Worm (Caenorhabditis elegans) whole organism, young adult: ENCODE data around the gene T27F7.12.

Experiments used
- B0336.3 ChIP-seq: fragments of 200-800 bp; sonication (Bioruptor generic); IDR thresholded peaks from 2 replicates; pipeline ENCODE4 v1.3.6; 2022; ENCODE audit warnings: missing genetic modification characterization, missing compliant biosample characterization
- Y53F4B.3 ChIP-seq: fragments of 200-800 bp; sonication (Bioruptor generic); IDR thresholded peaks from 2 replicates; pipeline ENCODE4 v1.3.6; 2022; ENCODE audit warnings: missing genetic modification reagents, missing genetic modification characterization, missing compliant biosample characterization

DNA sequence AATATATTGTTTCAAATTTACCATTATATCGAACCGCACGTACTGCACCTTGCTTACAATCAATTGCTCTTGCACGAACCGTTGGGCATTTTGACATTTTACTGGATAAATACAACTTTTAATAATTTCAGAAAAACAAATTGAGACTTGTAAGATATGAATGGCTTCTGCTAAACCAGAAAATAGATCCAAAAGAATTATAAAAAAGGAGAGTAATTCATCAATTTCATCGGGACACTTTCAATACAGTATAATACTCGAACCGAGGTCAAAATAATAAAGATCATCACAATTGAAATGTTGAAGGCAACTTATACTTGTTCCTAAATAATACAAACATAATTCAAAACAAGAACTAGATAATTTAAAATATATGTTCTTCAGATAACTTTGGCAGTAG lies 41.7 kb downstream of the T27F7.12 start, which contains the start of gene wdr-83:
- TF ChIP-seq B0336.3 (GFP tag; lab: Robert Waterston, UW) (no peak), Y53F4B.3 (GFP tag; lab: Robert Waterston, UW) (no peak)
